Worm (Caenorhabditis elegans) whole organism, L3 larva: ENCODE data around the gene F38A5.8.

ENCODE experiments used
- R02D3.7 ChIP-seq: fragments of 150-350 bp; optimal IDR thresholded peaks from 2 replicates; lab custom pipeline; 2014; ENCODE audit warnings: missing biosample characterization, missing genetic modification characterization
- ZK546.5 ChIP-seq: sonication (generic microtip); optimal IDR thresholded peaks from 2 replicates; lab custom pipeline; 2017; ENCODE audit warnings: missing biosample characterization, missing genetic modification characterization
- ama-1 ChIP-seq: fragments of 150-350 bp; optimal IDR thresholded peaks from 2 replicates; lab custom pipeline; 2018
- ceh-16 ChIP-seq: sonication (generic microtip); optimal IDR thresholded peaks from 2 replicates; lab custom pipeline; 2017; ENCODE audit warnings: missing biosample characterization, missing genetic modification characterization
- ceh-28 ChIP-seq: fragments of 150-350 bp; optimal IDR thresholded peaks from 2 replicates; lab custom pipeline; 2014; ENCODE audit warnings: missing biosample characterization, missing genetic modification reagents, missing genetic modification characterization
- ceh-82 ChIP-seq: fragments of 150-350 bp; optimal IDR thresholded peaks from 2 replicates; lab custom pipeline; 2014; ENCODE audit warnings: missing biosample characterization, missing genetic modification characterization
- ceh-9 ChIP-seq: sonication (generic microtip); optimal IDR thresholded peaks from 2 replicates; lab custom pipeline; 2018; ENCODE audit warnings: missing biosample characterization, missing genetic modification characterization
- daf-12 ChIP-seq: fragments of 150-350 bp; optimal IDR thresholded peaks from 2 replicates; lab custom pipeline; 2014; ENCODE audit warnings: missing biosample characterization, missing genetic modification reagents, missing genetic modification characterization
- egl-27 ChIP-seq: sonication (generic microtip); optimal IDR thresholded peaks from 4 replicates; lab custom pipeline; 2017; ENCODE audit warnings: missing biosample characterization, missing genetic modification reagents, missing genetic modification characterization
- egl-5 ChIP-seq: fragments of 150-350 bp; optimal IDR thresholded peaks from 2 replicates; lab custom pipeline; 2017; ENCODE audit warnings: missing biosample characterization, missing genetic modification reagents, missing genetic modification characterization, inconsistent platforms
- elt-2 ChIP-seq: sonication (generic microtip); optimal IDR thresholded peaks from 2 replicates; lab custom pipeline; 2016; ENCODE audit warnings: missing genetic modification reagents, mild to moderate bottlenecking, missing genetic modification characterization, missing compliant biosample characterization
- elt-3 ChIP-seq, 3 experiments: fragments of 150-350 bp in 1 of 3; sonication (generic microtip) in 2 of 3; optimal IDR thresholded peaks; 2 replicates in 2 of 3; 4 replicates in 1 of 3; lab custom pipeline; 2014 to 2017; ENCODE audit warnings: missing biosample characterization in 3 of 3, missing genetic modification characterization in 3 of 3
- eor-1 ChIP-seq, 2 experiments: fragments of 150-350 bp; optimal IDR thresholded peaks; 2 replicates each; lab custom pipeline; 2014 to 2018; ENCODE audit warnings: missing biosample characterization in 2 of 2, missing genetic modification characterization in 2 of 2
- fkh-10 ChIP-seq: sonication (generic microtip); optimal IDR thresholded peaks from 2 replicates; lab custom pipeline; 2017; ENCODE audit warnings: missing biosample characterization, missing genetic modification reagents, missing genetic modification characterization
- fkh-2 ChIP-seq: fragments of 150-350 bp; optimal IDR thresholded peaks from 2 replicates; lab custom pipeline; 2014; ENCODE audit warnings: missing biosample characterization, missing genetic modification reagents, missing genetic modification characterization
- fos-1 ChIP-seq: fragments of 150-350 bp; optimal IDR thresholded peaks from 2 replicates; lab custom pipeline; 2014; ENCODE audit warnings: missing biosample characterization, missing genetic modification characterization
- hmg-11 ChIP-seq: sonication (generic microtip); optimal IDR thresholded peaks from 2 replicates; lab custom pipeline; 2016; ENCODE audit warnings: missing genetic modification characterization, missing compliant biosample characterization
- jun-1 ChIP-seq: fragments of 150-350 bp; optimal IDR thresholded peaks from 2 replicates; lab custom pipeline; 2014; ENCODE audit warnings: missing biosample characterization, missing genetic modification reagents, missing genetic modification characterization
- lin-15B ChIP-seq: fragments of 150-350 bp; optimal IDR thresholded peaks from 2 replicates; lab custom pipeline; 2014; ENCODE audit warnings: missing biosample characterization, missing genetic modification characterization
- lsy-12 ChIP-seq: sonication (generic microtip); optimal IDR thresholded peaks from 2 replicates; lab custom pipeline; 2016; ENCODE audit warnings: mild to moderate bottlenecking, missing genetic modification characterization, missing compliant biosample characterization
- mml-1 ChIP-seq: fragments of 150-350 bp; sonication (generic microtip); optimal IDR thresholded peaks from 3 replicates; lab custom pipeline; 2014; ENCODE audit warnings: missing biosample characterization, missing genetic modification characterization
- nfya-1 ChIP-seq: sonication (generic microtip); optimal IDR thresholded peaks from 2 replicates; lab custom pipeline; 2017; ENCODE audit warnings: missing genetic modification characterization, mild to moderate bottlenecking, missing compliant biosample characterization, antibody characterized with exemption, moderate library complexity; ENCODE audit not compliant: insufficient read depth
- nhr-237 ChIP-seq: fragments of 150-350 bp; optimal IDR thresholded peaks from 2 replicates; lab custom pipeline; 2014; ENCODE audit warnings: missing biosample characterization, missing genetic modification characterization
- nhr-25 ChIP-seq: sonication (generic microtip); optimal IDR thresholded peaks from 2 replicates; lab custom pipeline; 2017; ENCODE audit warnings: missing biosample characterization, missing genetic modification characterization
- nhr-28 ChIP-seq: fragments of 150-350 bp; optimal IDR thresholded peaks from 2 replicates; lab custom pipeline; 2014; ENCODE audit warnings: missing biosample characterization, missing genetic modification characterization
- nhr-43 ChIP-seq: sonication (generic microtip); optimal IDR thresholded peaks from 2 replicates; lab custom pipeline; 2016; ENCODE audit warnings: mild to moderate bottlenecking, missing genetic modification characterization, missing compliant biosample characterization; ENCODE audit not compliant: poor library complexity, severe bottlenecking
- nhr-67 ChIP-seq: fragments of 150-350 bp; optimal IDR thresholded peaks from 2 replicates; lab custom pipeline; 2014; ENCODE audit warnings: missing biosample characterization, missing genetic modification characterization
- nhr-76 ChIP-seq: fragments of 150-350 bp; sonication (generic microtip); optimal IDR thresholded peaks from 5 replicates; lab custom pipeline; 2014; ENCODE audit warnings: missing biosample characterization, missing genetic modification characterization
- nhr-77 ChIP-seq: fragments of 150-350 bp; optimal IDR thresholded peaks from 2 replicates; lab custom pipeline; 2014; ENCODE audit warnings: missing biosample characterization, missing genetic modification characterization
- pha-4 ChIP-seq: fragments of 150-350 bp; optimal IDR thresholded peaks from 2 replicates; lab custom pipeline; 2014; ENCODE audit warnings: missing biosample characterization, missing genetic modification reagents, missing genetic modification characterization
- pqm-1 ChIP-seq: fragments of 150-350 bp; optimal IDR thresholded peaks from 2 replicates; lab custom pipeline; 2017; ENCODE audit warnings: missing biosample characterization, missing genetic modification characterization, inconsistent platforms
- sea-2 ChIP-seq: fragments of 150-350 bp; sonication (generic microtip); optimal IDR thresholded peaks from 4 replicates; lab custom pipeline; 2014; ENCODE audit warnings: missing biosample characterization, missing genetic modification reagents, missing genetic modification characterization
- skn-1 ChIP-seq: fragments of 150-350 bp; optimal IDR thresholded peaks from 2 replicates; lab custom pipeline; 2014; ENCODE audit warnings: missing biosample characterization, missing genetic modification characterization
- snpc-4 ChIP-seq: fragments of 150-350 bp; optimal IDR thresholded peaks from 2 replicates; lab custom pipeline; 2014; ENCODE audit warnings: missing biosample characterization, missing genetic modification characterization
- tbx-2 ChIP-seq: sonication (generic microtip); optimal IDR thresholded peaks from 2 replicates; lab custom pipeline; 2016; ENCODE audit warnings: mild to moderate bottlenecking, missing genetic modification characterization, missing compliant biosample characterization
- unc-39 ChIP-seq: sonication (generic microtip); optimal IDR thresholded peaks from 4 replicates; lab custom pipeline; 2017; ENCODE audit warnings: missing biosample characterization, missing genetic modification characterization
- unc-62 ChIP-seq: fragments of 150-350 bp; sonication (generic microtip); optimal IDR thresholded peaks from 4 replicates; lab custom pipeline; 2014; ENCODE audit warnings: missing biosample characterization, missing genetic modification reagents, missing genetic modification characterization
- zag-1 ChIP-seq: fragments of 150-350 bp; optimal IDR thresholded peaks from 2 replicates; lab custom pipeline; 2014; ENCODE audit warnings: missing biosample characterization, missing genetic modification characterization
- ztf-11 ChIP-seq: fragments of 150-350 bp; optimal IDR thresholded peaks from 2 replicates; lab custom pipeline; 2014; ENCODE audit warnings: missing biosample characterization, missing genetic modification characterization
- ztf-4 ChIP-seq: fragments of 150-350 bp; optimal IDR thresholded peaks from 2 replicates; lab custom pipeline; 2014; ENCODE audit warnings: missing biosample characterization, missing genetic modification characterization

F38A5.8 gene

DNA sequence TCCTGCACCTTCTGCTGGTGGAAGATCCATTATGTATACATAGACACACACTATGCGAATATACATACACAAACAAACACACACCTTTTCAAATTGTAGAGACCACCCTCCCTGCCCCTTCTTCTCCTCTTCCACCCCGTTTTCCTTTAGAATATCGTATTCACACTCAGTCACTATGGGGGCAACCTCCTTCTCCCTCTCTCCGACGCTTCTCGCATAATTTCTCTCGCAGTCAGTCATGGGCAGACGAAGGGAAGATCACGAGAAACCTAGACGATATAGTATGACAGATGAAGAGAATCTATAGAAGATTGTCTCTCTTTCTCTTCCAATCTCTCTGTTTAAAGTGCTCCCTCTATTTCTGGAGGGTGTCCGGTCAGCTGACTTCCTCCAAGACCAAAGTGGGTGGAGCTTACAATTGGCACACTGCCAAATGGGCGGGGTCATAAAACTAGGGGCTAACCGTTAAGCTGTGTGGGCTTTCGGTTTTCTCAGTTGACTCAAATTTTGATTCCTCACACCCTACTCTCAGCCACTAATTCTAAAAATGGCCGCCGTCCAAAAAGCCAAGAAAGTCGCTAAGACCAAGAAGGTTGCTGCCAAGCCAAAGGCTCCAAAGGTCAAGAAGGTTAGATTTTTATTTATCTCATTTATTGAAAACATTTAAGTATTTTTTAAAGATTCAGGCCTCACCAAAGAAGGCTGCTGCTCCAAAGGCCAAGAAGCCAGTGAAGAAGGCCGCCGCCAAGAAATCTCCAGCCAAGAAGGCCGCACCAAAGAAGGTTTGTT, 46.5 kb downstream of the F38A5.8 start, which contains the start of gene hil-7 (continued):
- TF ChIP-seq nhr-77 (tag; lab: Kevin White, UChicago) = no peak
- no peak for TF ChIP-seq unc-39 (tag; lab: Kevin White, UChicago)
- TF ChIP-seq ztf-4 (tag; lab: Kevin White, UChicago) = no peak
- no peak for TF ChIP-seq ztf-11
- TF ChIP-seq ceh-9 (tag; lab: Kevin White, UChicago) = no peak
- no peak for TF ChIP-seq tbx-2 (tag; lab: Kevin White, UChicago)
- TF ChIP-seq ceh-28 = no peak
- no peak for TF ChIP-seq unc-62 (GFP tag; lab: Kevin White, UChicago)
- TF ChIP-seq nhr-67 (tag; lab: Kevin White, UChicago) = no peak
- no peak for TF ChIP-seq nhr-237 (tag; lab: Kevin White, UChicago)
- TF ChIP-seq nhr-43 (tag; lab: Kevin White, UChicago) = no peak
- TF ChIP-seq pha-4 = peak; percentile 25
- TF ChIP-seq mml-1 (tag; lab: Kevin White, UChicago) = no peak
- no peak for TF ChIP-seq fkh-10
- TF ChIP-seq ceh-82 (tag; lab: Kevin White, UChicago) = no peak
- TF ChIP-seq elt-3 (tag; optimal IDR thresholded peaks at IDR 0.05; lab: Kevin White, UChicago) = no peak
- TF ChIP-seq skn-1 = no peak
- TF ChIP-seq fos-1 (tag; lab: Kevin White, UChicago) = no peak
- no peak for TF ChIP-seq eor-1 (tag; optimal IDR thresholded peaks at IDR 0.05; lab: Kevin White, UChicago)
- no peak for TF ChIP-seq nhr-28 (tag; lab: Kevin White, UChicago)
- TF ChIP-seq egl-27 (tag; lab: Kevin White, UChicago) = no peak
- no peak for TF ChIP-seq egl-5
- TF ChIP-seq hmg-11 (tag; lab: Kevin White, UChicago) = no peak

DNA sequence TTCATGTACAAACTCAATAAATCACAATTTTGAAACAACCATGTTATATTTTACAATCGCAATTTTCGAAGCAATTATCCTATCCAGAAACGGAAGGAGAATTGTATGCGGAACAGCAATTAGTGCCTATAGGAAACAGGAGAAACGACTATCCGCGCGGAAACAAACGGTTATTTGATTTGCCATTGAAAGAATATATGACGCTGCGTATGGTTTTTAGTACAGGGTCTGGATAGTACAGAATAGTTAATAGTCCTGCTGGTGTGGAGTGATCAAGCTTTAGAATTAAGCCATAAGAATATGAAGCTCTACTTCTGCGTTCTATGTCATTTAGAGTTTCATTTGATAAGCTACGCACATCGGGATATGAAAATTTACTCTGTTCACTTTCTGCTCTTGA, 47.4 kb downstream of the F38A5.8 start:
- TF ChIP-seq ceh-16 (tag; lab: Kevin White, UChicago) (no peak), elt-2 (tag; lab: Kevin White, UChicago) (no peak), fos-1 (tag; lab: Kevin White, UChicago) (no peak), sea-2 (no peak), lsy-12 (no peak), ceh-9 (tag; lab: Kevin White, UChicago) (no peak), daf-12 (no peak)

DNA sequence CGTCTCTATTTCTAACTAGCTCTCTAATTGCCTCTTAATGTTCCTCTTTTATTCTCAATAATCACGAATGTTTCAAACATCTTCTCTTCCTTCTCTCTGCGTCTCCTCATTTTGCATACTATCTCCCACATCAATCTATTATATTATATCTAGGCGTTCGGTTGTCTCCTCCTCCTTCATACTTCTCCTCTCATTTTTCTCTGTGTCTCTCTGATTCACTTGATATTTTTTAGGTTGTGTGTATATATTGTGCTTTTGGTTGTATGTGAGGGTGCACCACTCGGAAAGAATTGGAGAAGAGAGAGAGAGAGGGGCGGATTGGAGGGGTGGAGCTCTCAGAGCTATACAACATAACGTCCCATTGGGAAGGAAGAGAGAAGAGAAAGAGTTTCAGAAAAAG, 49.1 kb downstream of the F38A5.8 start:
- no peak for TF ChIP-seq jun-1 (tag; lab: Kevin White, UChicago)
- no peak for TF ChIP-seq snpc-4 (tag; lab: Kevin White, UChicago)
- TF ChIP-seq fkh-10 = no peak
- TF ChIP-seq nfya-1 (tag; lab: Kevin White, UChicago) = peak; percentile 30
- peak; percentile 26 for TF ChIP-seq nhr-25 (tag; lab: Kevin White, UChicago)
- no peak for TF ChIP-seq unc-62 (GFP tag; lab: Kevin White, UChicago)
- TF ChIP-seq fkh-2 = no peak
- TF ChIP-seq nhr-76 (tag; lab: Kevin White, UChicago) = no peak
- no peak for TF ChIP-seq pqm-1 (tag; lab: Kevin White, UChicago)
- no peak for TF ChIP-seq zag-1
- TF ChIP-seq nhr-28 (tag; lab: Kevin White, UChicago) = no peak
- TF ChIP-seq ztf-4 (tag; lab: Kevin White, UChicago) = no peak
- TF ChIP-seq pha-4 = no peak
- TF ChIP-seq nhr-43 (tag; lab: Kevin White, UChicago) = no peak
- TF ChIP-seq tbx-2 (tag; lab: Kevin White, UChicago) = no peak
- no peak for TF ChIP-seq R02D3.7 (tag; lab: Kevin White, UChicago)
- no peak for TF ChIP-seq ama-1 (lab: Kevin White, UChicago)
- TF ChIP-seq eor-1 (tag; optimal IDR thresholded peaks at IDR 0.05; lab: Kevin White, UChicago) = no peak
- TF ChIP-seq elt-2 (tag; lab: Kevin White, UChicago) = no peak
- TF ChIP-seq ceh-9 (tag; lab: Kevin White, UChicago) = no peak
- peak; percentile 27 for TF ChIP-seq hmg-11 (tag; lab: Kevin White, UChicago)
- TF ChIP-seq lin-15B (tag; lab: Kevin White, UChicago) = no peak
- no peak for TF ChIP-seq ZK546.5 (tag; lab: Kevin White, UChicago)
- TF ChIP-seq unc-39 (tag; lab: Kevin White, UChicago) = no peak
- TF ChIP-seq egl-5 = no peak
